Fruit fly (Drosophila melanogaster): Measurements from ENCODE around the gene Cht7.

DNA sequence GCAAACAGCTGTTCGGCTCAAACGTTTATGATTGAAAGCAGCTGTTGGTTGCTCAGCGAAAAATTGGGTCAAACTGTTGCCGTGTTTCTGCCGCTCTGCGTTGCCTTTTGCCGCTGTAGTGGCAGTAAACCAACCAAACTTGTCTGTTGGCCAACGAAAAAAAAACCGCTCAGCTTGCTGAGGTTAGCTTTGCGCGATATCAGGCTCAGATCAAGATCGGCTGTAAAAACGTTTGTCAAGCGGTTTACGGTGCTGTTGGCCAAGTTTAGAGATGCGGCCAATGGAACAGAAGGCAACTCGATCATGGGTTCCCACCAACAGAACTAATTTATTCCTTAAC is 27.6 kb downstream of the Cht7 start:
- TF ChIP-seq CG17802 (tag; optimal IDR thresholded peaks at IDR 0.05) (no peak), CG13424 (tag; optimal IDR thresholded peaks at IDR 0.05) (no peak), Gug (GFP tag; IDR thresholded peaks at IDR 0.05) (no peak)

Data from whole organism, embryonic.